Worm (Caenorhabditis elegans): ENCODE data around the gene mrps-16.

mrps-16 gene

ce11 chrII:5460911-5461310, 13.3 kb upstream of the mrps-16 start:
- TF ChIP-seq F13H6.1 (tag; optimal IDR thresholded peaks at IDR 0.05), result peak; percentile 46
- no peak for TF ChIP-seq R02D3.7 (tag; optimal IDR thresholded peaks at IDR 0.05)
- peak; percentile 44 for TF ChIP-seq fos-1 (tag; optimal IDR thresholded peaks at IDR 0.05)

ce11 chrII:5463692-5464300, 10.4 kb upstream of the mrps-16 start:
- TF ChIP-seq sem-4 (tag; optimal IDR thresholded peaks at IDR 0.05), result peak; percentile 49
- peak in 1 of 2 experiments; percentile 46 for TF ChIP-seq lsy-2 (tag; optimal IDR thresholded peaks at IDR 0.05)
- peak; percentile 32 for TF ChIP-seq zag-1 (tag; optimal IDR thresholded peaks at IDR 0.05)
- no peak for TF ChIP-seq nhr-77 (tag; optimal IDR thresholded peaks at IDR 0.05)
- TF ChIP-seq C34F6.9 (tag; optimal IDR thresholded peaks at IDR 0.05), result peak; percentile 23
- TF ChIP-seq nhr-129 (tag; optimal IDR thresholded peaks at IDR 0.05), result peak; percentile 43
- TF ChIP-seq peb-1 (tag; optimal IDR thresholded peaks at IDR 0.05), result no peak
- TF ChIP-seq nhr-25 (tag; optimal IDR thresholded peaks at IDR 0.05), result no peak
- no peak for TF ChIP-seq ztf-1 (GFP tag; conservative IDR thresholded peaks at IDR 0.05)
- TF ChIP-seq ztf-4 (tag; optimal IDR thresholded peaks at IDR 0.05), result no peak
- TF ChIP-seq lin-39 (tag; optimal IDR thresholded peaks at IDR 0.05), result no peak
- TF ChIP-seq unc-55 (GFP tag; optimal IDR thresholded peaks at IDR 0.05), result peak; percentile 41
- peak; percentile 44 for TF ChIP-seq F13H6.1 (tag; optimal IDR thresholded peaks at IDR 0.05)
- TF ChIP-seq elt-1 (tag; optimal IDR thresholded peaks at IDR 0.05), result no peak
- TF ChIP-seq sma-3 (GFP tag; optimal IDR thresholded peaks at IDR 0.05), result no peak
- no peak for TF ChIP-seq nhr-237 (tag; optimal IDR thresholded peaks at IDR 0.05)
- TF ChIP-seq skn-1 (tag; optimal IDR thresholded peaks at IDR 0.05), result no peak
- no peak for TF ChIP-seq unc-62 (GFP tag; optimal IDR thresholded peaks at IDR 0.05)
- TF ChIP-seq ama-1 (optimal IDR thresholded peaks at IDR 0.05), result no peak
- TF ChIP-seq R02D3.7 (tag; optimal IDR thresholded peaks at IDR 0.05), result no peak
- TF ChIP-seq nhr-6 (tag; optimal IDR thresholded peaks at IDR 0.05), result no peak
- TF ChIP-seq blmp-1 (tag; optimal IDR thresholded peaks at IDR 0.05; ENCODE audit: insufficient read depth), result no peak

ce11 chrII:5465729-5466408, 8.3 kb upstream of the mrps-16 start, which contains the start of gene clr-1:
TSS of gene clr-1 (plus strand) at chrII:5466358.
- TF ChIP-seq elt-1 (tag; optimal IDR thresholded peaks at IDR 0.05) (no peak), nhr-21 (tag; optimal IDR thresholded peaks at IDR 0.05) (no peak), F13H6.1 (tag; optimal IDR thresholded peaks at IDR 0.05) (peak; percentile 13)

ce11 chrII:5474946-5475345, 773 bp downstream of the mrps-16 start, which contains the start of gene ilcr-2:
TSS of gene ilcr-2 (plus strand) at chrII:5475246.
- TF ChIP-seq nhr-21 (tag; optimal IDR thresholded peaks at IDR 0.05) (no peak), ztf-1 (GFP tag; conservative IDR thresholded peaks at IDR 0.05) (no peak), blmp-1 (tag; optimal IDR thresholded peaks at IDR 0.05; ENCODE audit: insufficient read depth) (no peak), peb-1 (tag; optimal IDR thresholded peaks at IDR 0.05) (no peak), nhr-11 (tag; optimal IDR thresholded peaks at IDR 0.05) (no peak)

ce11 chrII:5478318-5478717, 4.1 kb downstream of the mrps-16 start, which contains the start of gene F56D1.1:
TSS of gene F56D1.1 (plus strand) at chrII:5478618.
- TF ChIP-seq elt-1 (tag; optimal IDR thresholded peaks at IDR 0.05), result no peak
- no peak for TF ChIP-seq mab-5 (tag; optimal IDR thresholded peaks at IDR 0.05)
- TF ChIP-seq ama-1 (optimal IDR thresholded peaks at IDR 0.05), result no peak
- TF ChIP-seq ztf-4 (tag; optimal IDR thresholded peaks at IDR 0.05), result no peak
- TF ChIP-seq nhr-237 (tag; optimal IDR thresholded peaks at IDR 0.05), result no peak
- TF ChIP-seq Y55F3AM.14 (GFP tag; optimal IDR thresholded peaks at IDR 0.05), result no peak
- no peak for TF ChIP-seq unc-55 (GFP tag; optimal IDR thresholded peaks at IDR 0.05)

ce11 chrII:5481982-5482381, 7.8 kb downstream of the mrps-16 start, which contains the start of gene cal-8:
TSS of gene cal-8 (minus strand) at chrII:5482041.
- TF ChIP-seq nhr-77 (tag; optimal IDR thresholded peaks at IDR 0.05) (no peak), unc-62 (GFP tag; optimal IDR thresholded peaks at IDR 0.05) (no peak), crh-2 (tag; optimal IDR thresholded peaks at IDR 0.05) (no peak), unc-55 (GFP tag; optimal IDR thresholded peaks at IDR 0.05) (no peak), Y55F3AM.14 (GFP tag; optimal IDR thresholded peaks at IDR 0.05) (no peak), F13H6.1 (tag; optimal IDR thresholded peaks at IDR 0.05) (no peak), ztf-1 (GFP tag; conservative IDR thresholded peaks at IDR 0.05) (no peak), alr-1 (tag; optimal IDR thresholded peaks at IDR 0.05) (no peak), lin-13 (GFP tag; optimal IDR thresholded peaks at IDR 0.05) (no peak), gmeb-1 (tag; optimal IDR thresholded peaks at IDR 0.05) (no peak)

Data from whole organism, L2 larva.